Worm (Caenorhabditis elegans) whole organism, L1 larva: ENCODE measurements around the gene F38H4.3.

Experiments
- C16A3.4 ChIP-seq: fragments of 150-350 bp; optimal IDR thresholded peaks from 2 replicates; lab custom pipeline; 2014; ENCODE audit warnings: missing biosample characterization, missing genetic modification characterization
- C34B4.2 ChIP-seq: sonication (generic microtip); optimal IDR thresholded peaks from 2 replicates; lab custom pipeline; 2017; ENCODE audit warnings: mild to moderate bottlenecking, missing genetic modification characterization, missing compliant biosample characterization
- Y116A8C.19 ChIP-seq: sonication (generic microtip); optimal IDR thresholded peaks from 2 replicates; lab custom pipeline; 2016; ENCODE audit warnings: missing compliant biosample characterization, missing genetic modification characterization, borderline replicate concordance
- aha-1 ChIP-seq: fragments of 150-350 bp; optimal IDR thresholded peaks from 2 replicates; lab custom pipeline; 2014; ENCODE audit warnings: missing biosample characterization, missing genetic modification characterization
- alr-1 ChIP-seq: fragments of 200-800 bp; sonication (Bioruptor generic); optimal IDR thresholded peaks from 2 replicates; lab custom pipeline; 2018; ENCODE audit warnings: borderline replicate concordance, mild to moderate bottlenecking, missing genetic modification characterization, missing compliant biosample characterization
- aly-2 ChIP-seq: fragments of 150-350 bp; optimal IDR thresholded peaks from 2 replicates; lab custom pipeline; 2014; ENCODE audit warnings: missing biosample characterization, missing genetic modification characterization
- ama-1 ChIP-seq: fragments of 150-350 bp; optimal IDR thresholded peaks from 2 replicates; lab custom pipeline; 2014
- blmp-1 ChIP-seq: fragments of 150-350 bp; optimal IDR thresholded peaks from 2 replicates; lab custom pipeline; 2014; ENCODE audit warnings: missing biosample characterization, missing genetic modification characterization
- ceh-63 ChIP-seq: fragments of 200-800 bp; sonication (Bioruptor generic); optimal IDR thresholded peaks from 2 replicates; lab custom pipeline; 2018; ENCODE audit warnings: mild to moderate bottlenecking, missing genetic modification characterization, missing compliant biosample characterization
- ces-1 ChIP-seq: fragments of 150-350 bp; optimal IDR thresholded peaks from 2 replicates; lab custom pipeline; 2014; ENCODE audit warnings: missing biosample characterization, missing genetic modification reagents, missing genetic modification characterization
- dpl-1 ChIP-seq, 3 experiments: fragments of 150-350 bp in 2 of 3; sonication (generic microtip) in 1 of 3; optimal IDR thresholded peaks; 2 replicates each; lab custom pipeline; 2014 to 2017; ENCODE audit warnings: missing biosample characterization in 3 of 3, missing genetic modification characterization in 3 of 3, missing genetic modification reagents in 3 of 3
- dsc-1 ChIP-seq: sonication (generic microtip); optimal IDR thresholded peaks from 2 replicates; lab custom pipeline; 2016; ENCODE audit warnings: mild to moderate bottlenecking, missing genetic modification characterization, missing compliant biosample characterization
- efl-3 ChIP-seq: fragments of 200-800 bp; sonication (Bioruptor generic); optimal IDR thresholded peaks from 2 replicates; lab custom pipeline; 2018; ENCODE audit warnings: mild to moderate bottlenecking, missing genetic modification characterization, missing compliant biosample characterization
- elt-2 ChIP-seq: sonication (generic microtip); optimal IDR thresholded peaks from 2 replicates; lab custom pipeline; 2016; ENCODE audit warnings: missing genetic modification characterization, mild to moderate bottlenecking, inconsistent platforms, missing compliant biosample characterization, missing genetic modification reagents
- ets-5 ChIP-seq: fragments of 200-800 bp; sonication (Bioruptor generic); IDR thresholded peaks from 2 replicates; pipeline ENCODE4 v1.3.6; 2022; ENCODE audit warnings: missing genetic modification characterization, missing compliant biosample characterization
- fos-1 ChIP-seq: fragments of 150-350 bp; optimal IDR thresholded peaks from 2 replicates; lab custom pipeline; 2014; ENCODE audit warnings: missing biosample characterization, missing genetic modification characterization
- grh-1 ChIP-seq: fragments of 200-800 bp; sonication (Bioruptor generic); IDR thresholded peaks from 2 replicates; pipeline ENCODE4 v1.3.6; 2022; ENCODE audit warnings: missing genetic modification reagents, missing genetic modification characterization, missing compliant biosample characterization
- hlh-4 ChIP-seq: sonication (generic microtip); optimal IDR thresholded peaks from 2 replicates; lab custom pipeline; 2016; ENCODE audit warnings: mild to moderate bottlenecking, missing genetic modification characterization, missing compliant biosample characterization
- hpl-2 ChIP-seq: fragments of 150-350 bp; optimal IDR thresholded peaks from 2 replicates; lab custom pipeline; 2014; ENCODE audit warnings: missing biosample characterization, missing genetic modification reagents, missing genetic modification characterization
- irx-1 ChIP-seq: sonication (generic microtip); optimal IDR thresholded peaks from 2 replicates; lab custom pipeline; 2016; ENCODE audit warnings: missing genetic modification characterization, missing compliant biosample characterization
- isw-1 ChIP-seq: fragments of 200-800 bp; sonication (Bioruptor generic); IDR thresholded peaks from 2 replicates; pipeline ENCODE4 v1.3.6; 2022; ENCODE audit warnings: missing genetic modification characterization, missing compliant biosample characterization
- lin-13 ChIP-seq: fragments of 150-350 bp; optimal IDR thresholded peaks from 2 replicates; lab custom pipeline; 2014; ENCODE audit warnings: missing biosample characterization, missing genetic modification reagents, missing genetic modification characterization
- lin-14 ChIP-seq: fragments of 200-800 bp; sonication (Bioruptor generic); optimal IDR thresholded peaks from 2 replicates; lab custom pipeline; 2018; ENCODE audit warnings: mild to moderate bottlenecking, missing genetic modification characterization, moderate library complexity, missing compliant biosample characterization
- lin-35 ChIP-seq, 2 experiments: fragments of 150-350 bp; optimal IDR thresholded peaks; 2 replicates each; lab custom pipeline; 2014; ENCODE audit warnings: missing biosample characterization in 2 of 2, missing genetic modification characterization in 2 of 2, missing genetic modification reagents in 2 of 2
- lir-3 ChIP-seq: sonication (generic microtip); optimal IDR thresholded peaks from 2 replicates; lab custom pipeline; 2016; ENCODE audit warnings: mild to moderate bottlenecking, missing genetic modification characterization, moderate library complexity, missing compliant biosample characterization; ENCODE audit not compliant: poor library complexity
- lsy-2 ChIP-seq, 2 experiments: fragments of 150-350 bp; optimal IDR thresholded peaks; 2 replicates each; lab custom pipeline; 2014; ENCODE audit warnings: missing biosample characterization in 2 of 2, missing genetic modification characterization in 2 of 2
- mab-9 ChIP-seq: fragments of 200-800 bp; sonication (Bioruptor generic); IDR thresholded peaks from 2 replicates; pipeline ENCODE4 v1.3.6; 2022; ENCODE audit warnings: missing genetic modification reagents, missing genetic modification characterization, missing compliant biosample characterization
- nhr-19 ChIP-seq: fragments of 200-800 bp; sonication (Bioruptor generic); conservative IDR thresholded peaks from 2 replicates; pipeline ENCODE4 v1.3.6; 2022; ENCODE audit warnings: missing genetic modification characterization, missing compliant biosample characterization
- nhr-20 ChIP-seq: sonication (generic microtip); optimal IDR thresholded peaks from 2 replicates; lab custom pipeline; 2016; ENCODE audit warnings: mild to moderate bottlenecking, missing genetic modification characterization, missing compliant biosample characterization
- nhr-237 ChIP-seq: fragments of 150-350 bp; optimal IDR thresholded peaks from 2 replicates; lab custom pipeline; 2014; ENCODE audit warnings: missing biosample characterization, missing genetic modification characterization
- nhr-47 ChIP-seq: sonication (generic microtip); optimal IDR thresholded peaks from 2 replicates; lab custom pipeline; 2016; ENCODE audit warnings: mild to moderate bottlenecking, missing genetic modification characterization, moderate library complexity, missing compliant biosample characterization
- nhr-76 ChIP-seq: sonication (generic microtip); optimal IDR thresholded peaks from 2 replicates; lab custom pipeline; 2017; ENCODE audit warnings: missing biosample characterization, missing genetic modification characterization
- nhr-77 ChIP-seq: fragments of 150-350 bp; optimal IDR thresholded peaks from 2 replicates; lab custom pipeline; 2014; ENCODE audit warnings: missing biosample characterization, missing genetic modification characterization
- nhr-84 ChIP-seq: sonication (generic microtip); optimal IDR thresholded peaks from 2 replicates; lab custom pipeline; 2017; ENCODE audit warnings: missing biosample characterization, missing genetic modification characterization
- nhr-85 ChIP-seq: sonication (generic microtip); peaks from one replicate; lab custom pipeline; 2016; ENCODE audit warnings: missing genetic modification characterization, inconsistent platforms, missing compliant biosample characterization
- nhr-90 ChIP-seq: sonication (generic microtip); optimal IDR thresholded peaks from 2 replicates; lab custom pipeline; 2016; ENCODE audit warnings: mild to moderate bottlenecking, missing genetic modification characterization, missing compliant biosample characterization; ENCODE audit not compliant: poor library complexity
- pag-3 ChIP-seq: sonication (generic microtip); optimal IDR thresholded peaks from 2 replicates; lab custom pipeline; 2017; ENCODE audit warnings: missing genetic modification characterization, mild to moderate bottlenecking, missing compliant biosample characterization, antibody characterized with exemption, borderline replicate concordance; ENCODE audit not compliant: insufficient read depth
- pqm-1 ChIP-seq: sonication (generic microtip); optimal IDR thresholded peaks from 3 replicates; lab custom pipeline; 2017; ENCODE audit warnings: missing biosample characterization, missing genetic modification characterization
- rnt-1 ChIP-seq: sonication (generic microtip); optimal IDR thresholded peaks from 2 replicates; lab custom pipeline; 2016; ENCODE audit warnings: mild to moderate bottlenecking, missing genetic modification characterization, moderate library complexity, missing compliant biosample characterization
- skn-1 ChIP-seq: fragments of 150-350 bp; optimal IDR thresholded peaks from 2 replicates; lab custom pipeline; 2014; ENCODE audit warnings: missing biosample characterization, missing genetic modification characterization
- snpc-4 ChIP-seq: fragments of 150-350 bp; optimal IDR thresholded peaks from 2 replicates; lab custom pipeline; 2014; ENCODE audit warnings: missing biosample characterization, missing genetic modification characterization
- snu-23 ChIP-seq: sonication (generic microtip); optimal IDR thresholded peaks from 2 replicates; lab custom pipeline; 2016; ENCODE audit warnings: missing genetic modification characterization, missing compliant biosample characterization
- sptf-1 ChIP-seq: fragments of 150-350 bp; optimal IDR thresholded peaks from 2 replicates; lab custom pipeline; 2014; ENCODE audit warnings: missing biosample characterization, missing genetic modification characterization
- sup-37 ChIP-seq: fragments of 200-800 bp; sonication (Bioruptor generic); optimal IDR thresholded peaks from 2 replicates; lab custom pipeline; 2018; ENCODE audit warnings: mild to moderate bottlenecking, missing genetic modification characterization, missing compliant biosample characterization
- tbx-2 ChIP-seq: sonication (generic microtip); optimal IDR thresholded peaks from 2 replicates; lab custom pipeline; 2016; ENCODE audit warnings: missing genetic modification characterization, missing compliant biosample characterization
- unc-130 ChIP-seq: fragments of 150-350 bp; optimal IDR thresholded peaks from 2 replicates; lab custom pipeline; 2017; ENCODE audit warnings: missing biosample characterization, missing genetic modification characterization, inconsistent platforms
- unc-62 ChIP-seq: fragments of 150-350 bp; optimal IDR thresholded peaks from 2 replicates; lab custom pipeline; 2014; ENCODE audit warnings: missing biosample characterization, missing genetic modification reagents, missing genetic modification characterization
- unc-86 ChIP-seq: sonication (generic microtip); optimal IDR thresholded peaks from 2 replicates; lab custom pipeline; 2016; ENCODE audit warnings: missing genetic modification characterization, missing compliant biosample characterization
- unc-98 ChIP-seq: fragments of 200-800 bp; sonication (Bioruptor generic); IDR thresholded peaks from 2 replicates; pipeline ENCODE4 v1.3.6; 2022; ENCODE audit warnings: missing genetic modification characterization, missing compliant biosample characterization
- xbp-1 ChIP-seq: sonication (generic microtip); optimal IDR thresholded peaks from 2 replicates; lab custom pipeline; 2016; ENCODE audit warnings: missing genetic modification characterization, missing compliant biosample characterization
- zag-1 ChIP-seq: fragments of 150-350 bp; optimal IDR thresholded peaks from 2 replicates; lab custom pipeline; 2014; ENCODE audit warnings: missing biosample characterization, missing genetic modification characterization
- zip-4 ChIP-seq: fragments of 200-800 bp; sonication (Bioruptor generic); optimal IDR thresholded peaks from 2 replicates; lab custom pipeline; 2018; ENCODE audit warnings: mild to moderate bottlenecking, missing genetic modification characterization, moderate library complexity, missing compliant biosample characterization

Gene F38H4.3

DNA sequence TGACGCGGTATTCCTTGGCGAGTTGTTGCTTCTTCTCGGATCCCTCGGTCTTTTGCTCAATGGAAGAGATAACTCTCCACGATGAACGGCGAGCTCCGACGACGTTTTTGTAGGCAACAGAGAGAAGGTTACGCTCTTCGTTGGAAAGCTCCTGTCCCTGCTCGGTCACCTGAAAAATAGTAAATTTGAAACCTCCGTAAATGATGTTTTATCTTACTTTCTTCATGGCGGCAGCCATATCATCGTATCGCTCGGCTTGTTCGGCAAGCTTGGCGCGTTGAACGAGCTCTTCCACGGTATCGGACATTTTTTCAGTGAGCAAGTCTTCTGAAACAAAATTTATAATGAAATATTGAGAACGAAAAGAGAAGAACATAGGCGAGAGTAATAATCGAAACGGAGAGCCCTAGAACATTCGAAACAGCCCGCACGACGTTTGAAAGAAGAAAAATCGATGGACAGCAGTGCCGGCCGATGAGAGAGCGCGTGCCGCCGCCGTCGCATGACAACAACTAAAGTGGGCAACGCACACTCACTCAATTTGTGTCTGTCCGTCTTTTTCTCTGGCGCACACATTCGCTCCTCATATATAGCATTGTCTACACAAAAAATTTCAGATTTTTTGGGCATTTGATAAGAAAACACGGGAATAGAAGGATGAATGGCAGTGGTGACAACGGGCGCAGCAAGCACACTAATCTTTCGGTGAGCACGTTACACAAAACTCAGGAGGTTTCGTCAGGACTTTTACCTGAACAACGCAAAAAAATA is 20.4 kb upstream of the F38H4.3 start, which contains the start of the genes par-5 and M117.3 (continued):
- TF ChIP-seq pag-3 (tag; lab: Kevin White, UChicago): no peak
- no peak for TF ChIP-seq C34B4.2 (tag; lab: Kevin White, UChicago)
- TF ChIP-seq lir-3 (tag; lab: Kevin White, UChicago): peak; percentile 51
- TF ChIP-seq mab-9 (GFP tag; lab: Robert Waterston, UW): peak; percentile 66; the same call in 1 of the 2 replicates
- peak; percentile 93 for TF ChIP-seq lin-14 (GFP tag; lab: Kevin White, UChicago)
- TF ChIP-seq ets-5: no peak
- TF ChIP-seq ces-1: no peak
- TF ChIP-seq unc-130 (tag; lab: Kevin White, UChicago): peak; percentile 28
- TF ChIP-seq nhr-76 (tag; lab: Kevin White, UChicago): no peak
- TF ChIP-seq irx-1 (tag; lab: Kevin White, UChicago): peak; percentile 31
- no peak for TF ChIP-seq efl-3 (GFP tag; lab: Kevin White, UChicago)
- TF ChIP-seq nhr-19 (GFP tag; lab: Robert Waterston, UW): peak; percentile 46
- no peak for TF ChIP-seq zag-1 (tag; lab: Kevin White, UChicago)
- no peak for TF ChIP-seq sup-37 (GFP tag; lab: Kevin White, UChicago)
- no peak for TF ChIP-seq pqm-1 (tag; lab: Kevin White, UChicago)
- TF ChIP-seq nhr-237 (tag; lab: Kevin White, UChicago): no peak
- TF ChIP-seq ama-1 (lab: Kevin White, UChicago): no peak
- peak; percentile 9 for TF ChIP-seq lin-13
- no peak for TF ChIP-seq hlh-4 (tag; lab: Kevin White, UChicago)
- no peak for TF ChIP-seq nhr-77 (tag; lab: Kevin White, UChicago)
- TF ChIP-seq tbx-2: peak; percentile 71
- peak; percentile 79 for TF ChIP-seq nhr-47 (tag; lab: Kevin White, UChicago)
- no peak for TF ChIP-seq alr-1 (tag; lab: Kevin White, UChicago)
- peak; percentile 64 for TF ChIP-seq elt-2 (tag; lab: Kevin White, UChicago)
- no peak for TF ChIP-seq ceh-63
- TF ChIP-seq lsy-2 (tag; optimal IDR thresholded peaks at IDR 0.05; lab: Kevin White, UChicago): peak; percentile 42 to 76
- peak; percentile 67 for TF ChIP-seq nhr-20 (tag; lab: Kevin White, UChicago)
- TF ChIP-seq lin-35 (GFP tag; optimal IDR thresholded peaks at IDR 0.05; lab: Kevin White, UChicago): peak; percentile 63 to 71
- peak; percentile 49 to 59 (median 56) for TF ChIP-seq dpl-1 (GFP tag; optimal IDR thresholded peaks at IDR 0.05; lab: Kevin White, UChicago)
- no peak for TF ChIP-seq aha-1 (tag; lab: Kevin White, UChicago)
- peak; percentile 59 for TF ChIP-seq fos-1 (tag; lab: Kevin White, UChicago)
- TF ChIP-seq unc-62 (GFP tag; lab: Kevin White, UChicago): no peak
- TF ChIP-seq snu-23 (GFP tag; lab: Kevin White, UChicago): peak; percentile 84
- TF ChIP-seq xbp-1 (tag; lab: Kevin White, UChicago): peak; percentile 54
- TF ChIP-seq unc-86 (tag; lab: Kevin White, UChicago): peak; percentile 72
- no peak for TF ChIP-seq grh-1
- peak; percentile 57 for TF ChIP-seq dsc-1 (tag; lab: Kevin White, UChicago)
- TF ChIP-seq nhr-90 (tag; lab: Kevin White, UChicago): peak; percentile 21
- no peak for TF ChIP-seq sptf-1 (tag; lab: Kevin White, UChicago)
- peak; percentile 53 for TF ChIP-seq C16A3.4 (tag; lab: Kevin White, UChicago)
- TF ChIP-seq aly-2: no peak
- no peak for TF ChIP-seq blmp-1 (tag; lab: Kevin White, UChicago)
- TF ChIP-seq hpl-2 (GFP tag; lab: Kevin White, UChicago): no peak
- TF ChIP-seq zip-4 (GFP tag; lab: Kevin White, UChicago): no peak
- TF ChIP-seq rnt-1 (tag; lab: Kevin White, UChicago): peak; percentile 36
- no peak for TF ChIP-seq unc-98
- no peak for TF ChIP-seq Y116A8C.19
- peak; percentile 68 for TF ChIP-seq nhr-85 (tag; lab: Kevin White, UChicago)
- peak; percentile 74 for TF ChIP-seq isw-1
- TF ChIP-seq skn-1: peak; percentile 14
- no peak for TF ChIP-seq snpc-4 (tag; lab: Kevin White, UChicago)
- TF ChIP-seq nhr-84 (tag; lab: Kevin White, UChicago): no peak
